Fruit fly (Drosophila melanogaster) whole organism, embryonic: ENCODE results near the gene ham.

Experiments used
- BEAF-32 ChIP-seq: fragments of 200-800 bp; sonication (Bioruptor generic); optimal IDR thresholded peaks from 3 replicates; lab custom pipeline; 2017; ENCODE audit warnings: missing biosample characterization, missing genetic modification characterization, mild to moderate bottlenecking, moderate library complexity, missing genetic modification reagents
- Bdp1 ChIP-seq: fragments of 200-800 bp; sonication (Bioruptor generic); optimal IDR thresholded peaks from 3 replicates; lab custom pipeline; 2016; ENCODE audit warnings: missing biosample characterization, missing genetic modification characterization
- CG10147 ChIP-seq: fragments of 200-800 bp; sonication (Bioruptor generic); optimal IDR thresholded peaks from 2 replicates; lab custom pipeline; 2019; ENCODE audit warnings: missing biosample characterization, mild to moderate bottlenecking, missing genetic modification characterization, moderate library complexity
- CG12219 ChIP-seq: fragments of 200-800 bp; sonication (Bioruptor generic); optimal IDR thresholded peaks from 3 replicates; lab custom pipeline; 2018; ENCODE audit warnings: missing biosample characterization, mild to moderate bottlenecking, missing genetic modification characterization
- CG12942 ChIP-seq: fragments of 200-800 bp; sonication (Bioruptor generic); optimal IDR thresholded peaks from 3 replicates; lab custom pipeline; 2016; ENCODE audit warnings: missing biosample characterization, missing genetic modification characterization
- CG13123 ChIP-seq: fragments of 200-800 bp; sonication (Bioruptor generic); optimal IDR thresholded peaks from 2 replicates; lab custom pipeline; 2016; ENCODE audit warnings: missing biosample characterization, missing genetic modification characterization
- CG15479 ChIP-seq: fragments of 200-800 bp; sonication (Bioruptor generic); optimal IDR thresholded peaks from 3 replicates; lab custom pipeline; 2019; ENCODE audit warnings: missing biosample characterization, mild to moderate bottlenecking, missing genetic modification characterization, moderate library complexity
- CG17328 ChIP-seq: fragments of 200-800 bp; sonication (Bioruptor generic); IDR thresholded peaks from 2 replicates; pipeline ENCODE4 v1.3.6; 2022; ENCODE audit warnings: missing biosample characterization, missing genetic modification characterization
- CG2120 ChIP-seq: fragments of 200-800 bp; sonication (Bioruptor generic); optimal IDR thresholded peaks from 3 replicates; lab custom pipeline; 2016; ENCODE audit warnings: missing biosample characterization, missing genetic modification characterization
- CG3065 ChIP-seq: fragments of 200-800 bp; sonication (Bioruptor generic); optimal IDR thresholded peaks from 2 replicates; lab custom pipeline; 2016; ENCODE audit warnings: missing biosample characterization, missing genetic modification characterization
- CG31365 ChIP-seq: fragments of 200-800 bp; sonication (Bioruptor generic); optimal IDR thresholded peaks from 2 replicates; lab custom pipeline; 2018; ENCODE audit warnings: missing biosample characterization, mild to moderate bottlenecking, missing genetic modification characterization
- CG31441 ChIP-seq: fragments of 200-800 bp; sonication (Bioruptor generic); IDR thresholded peaks from 2 replicates; pipeline ENCODE4 v1.3.6; 2022; ENCODE audit warnings: missing biosample characterization, missing genetic modification characterization
- CG3995 ChIP-seq: fragments of 200-800 bp; sonication (Bioruptor generic); optimal IDR thresholded peaks from 3 replicates; lab custom pipeline; 2016; ENCODE audit warnings: missing biosample characterization, missing genetic modification characterization
- CG4617 ChIP-seq: fragments of 200-800 bp; sonication (Bioruptor generic); optimal IDR thresholded peaks from 3 replicates; lab custom pipeline; 2016; ENCODE audit warnings: missing biosample characterization, missing genetic modification characterization, borderline replicate concordance
- CG5245 ChIP-seq: fragments of 200-800 bp; sonication (Bioruptor generic); optimal IDR thresholded peaks from 3 replicates; lab custom pipeline; 2016; ENCODE audit warnings: missing biosample characterization, missing genetic modification characterization
- CG6175 ChIP-seq: fragments of 200-800 bp; sonication (Bioruptor generic); IDR thresholded peaks from 3 replicates; pipeline ENCODE4 v1.3.6; 2022; ENCODE audit warnings: missing biosample characterization, missing genetic modification characterization
- CG6689 ChIP-seq: fragments of 200-800 bp; sonication (Bioruptor generic); IDR thresholded peaks from 2 replicates; pipeline ENCODE4 v1.3.6; 2022; ENCODE audit warnings: missing biosample characterization, missing genetic modification characterization
- CG7987 ChIP-seq: fragments of 200-800 bp; sonication (Bioruptor generic); optimal IDR thresholded peaks from 2 replicates; lab custom pipeline; 2018; ENCODE audit warnings: missing biosample characterization, mild to moderate bottlenecking, missing genetic modification characterization, moderate library complexity
- CG8281 ChIP-seq: fragments of 200-800 bp; sonication (Bioruptor generic); optimal IDR thresholded peaks from 2 replicates; lab custom pipeline; 2018; ENCODE audit warnings: missing biosample characterization, mild to moderate bottlenecking, missing genetic modification characterization, moderate library complexity
- CG9727 ChIP-seq: fragments of 200-800 bp; sonication (Bioruptor generic); optimal IDR thresholded peaks from 3 replicates; lab custom pipeline; 2017; ENCODE audit warnings: missing biosample characterization, mild to moderate bottlenecking, missing genetic modification characterization
- CrebB ChIP-seq: fragments of 200-800 bp; sonication (Bioruptor generic); optimal IDR thresholded peaks from 3 replicates; lab custom pipeline; 2018; ENCODE audit warnings: missing biosample characterization, mild to moderate bottlenecking, missing genetic modification characterization
- D19A ChIP-seq: fragments of 200-800 bp; optimal IDR thresholded peaks from 3 replicates; lab custom pipeline; 2019; ENCODE audit warnings: missing biosample characterization, mild to moderate bottlenecking, missing genetic modification characterization, moderate library complexity
- Dref ChIP-seq: fragments of 200-800 bp; sonication (Bioruptor generic); IDR thresholded peaks from 2 replicates; pipeline ENCODE4 v1.3.6; 2022; ENCODE audit warnings: missing biosample characterization, missing genetic modification characterization
- E2f2 ChIP-seq: fragments of 200-800 bp; sonication (Bioruptor generic); IDR thresholded peaks from 2 replicates; pipeline ENCODE4 v1.3.6; 2022; ENCODE audit warnings: missing biosample characterization, missing genetic modification characterization
- HLH54F ChIP-seq: fragments of 200-800 bp; sonication (Bioruptor generic); optimal IDR thresholded peaks from 3 replicates; lab custom pipeline; 2016; ENCODE audit warnings: missing biosample characterization, missing genetic modification characterization
- Hey ChIP-seq: fragments of 200-800 bp; sonication (Bioruptor generic); optimal IDR thresholded peaks from 3 replicates; lab custom pipeline; 2018; ENCODE audit warnings: missing biosample characterization, mild to moderate bottlenecking, missing genetic modification characterization
- Jarid2 ChIP-seq: fragments of 200-800 bp; sonication (Bioruptor generic); optimal IDR thresholded peaks from 3 replicates; lab custom pipeline; 2017; ENCODE audit warnings: mild to moderate bottlenecking, missing biosample characterization, missing genetic modification reagents, missing genetic modification characterization
- Kr ChIP-seq: fragments of 200-800 bp; sonication (Bioruptor generic); optimal IDR thresholded peaks from 2 replicates; lab custom pipeline; 2017; ENCODE audit warnings: missing biosample characterization, mild to moderate bottlenecking, missing genetic modification characterization
- Poxn ChIP-seq: fragments of 200-800 bp; sonication (Bioruptor generic); IDR thresholded peaks from 2 replicates; pipeline ENCODE4 v1.3.6; 2022; ENCODE audit warnings: missing biosample characterization, missing genetic modification characterization
- Sox100B ChIP-seq: fragments of 200-800 bp; sonication (Bioruptor generic); optimal IDR thresholded peaks from 3 replicates; lab custom pipeline; 2018; ENCODE audit warnings: missing biosample characterization, mild to moderate bottlenecking, missing genetic modification characterization
- Ssrp ChIP-seq: fragments of 200-800 bp; sonication (Bioruptor generic); optimal IDR thresholded peaks from 2 replicates; lab custom pipeline; 2018; ENCODE audit warnings: missing biosample characterization, mild to moderate bottlenecking, missing genetic modification characterization, moderate library complexity
- Xrp1 ChIP-seq: fragments of 200-800 bp; sonication (Bioruptor generic); IDR thresholded peaks from 2 replicates; pipeline ENCODE4 v1.3.6; 2022; ENCODE audit warnings: missing biosample characterization, missing genetic modification characterization
- abd-A ChIP-seq: fragments of 200-800 bp; sonication (Bioruptor generic); optimal IDR thresholded peaks from 3 replicates; lab custom pipeline; 2019; ENCODE audit warnings: missing biosample characterization, mild to moderate bottlenecking, missing genetic modification characterization, moderate library complexity
- chif ChIP-seq, 2 experiments: fragments of 200-800 bp; sonication (Bioruptor generic); optimal IDR thresholded peaks; 3 replicates each; lab custom pipeline; 2016; ENCODE audit warnings: missing biosample characterization in 2 of 2, missing genetic modification characterization in 2 of 2
- da ChIP-seq: fragments of 200-800 bp; sonication (Bioruptor generic); optimal IDR thresholded peaks from 2 replicates; lab custom pipeline; 2016; ENCODE audit warnings: missing biosample characterization, missing genetic modification characterization
- dm ChIP-seq: fragments of 200-800 bp; sonication (Bioruptor generic); optimal IDR thresholded peaks from 3 replicates; lab custom pipeline; 2016; ENCODE audit warnings: missing biosample characterization, missing genetic modification characterization
- gcm2 ChIP-seq: fragments of 200-800 bp; sonication (Bioruptor generic); optimal IDR thresholded peaks from 2 replicates; lab custom pipeline; 2016; ENCODE audit warnings: missing biosample characterization, missing genetic modification characterization
- kni ChIP-seq: fragments of 200-800 bp; sonication (Bioruptor generic); optimal IDR thresholded peaks from 3 replicates; lab custom pipeline; 2017; ENCODE audit warnings: mild to moderate bottlenecking, missing biosample characterization, missing genetic modification reagents, missing genetic modification characterization
- maf-S ChIP-seq: fragments of 200-800 bp; sonication (Bioruptor generic); optimal IDR thresholded peaks from 2 replicates; lab custom pipeline; 2016; ENCODE audit warnings: missing biosample characterization, missing genetic modification characterization
- nerfin-2 ChIP-seq: fragments of 200-800 bp; sonication (Bioruptor generic); IDR thresholded peaks from 2 replicates; pipeline ENCODE4 v1.3.6; 2022; ENCODE audit warnings: missing biosample characterization, missing genetic modification characterization; ENCODE audit not compliant: partially characterized antibody
- otp ChIP-seq: fragments of 200-800 bp; sonication (Bioruptor generic); IDR thresholded peaks from 3 replicates; pipeline ENCODE4, ENCODE4 v1.3.6; 2022; ENCODE audit warnings: missing biosample characterization, missing genetic modification characterization
- p53 ChIP-seq: fragments of 200-800 bp; sonication (Bioruptor generic); optimal IDR thresholded peaks from 2 replicates; lab custom pipeline; 2016; ENCODE audit warnings: missing biosample characterization, missing genetic modification characterization
- pita ChIP-seq: fragments of 200-800 bp; sonication (Bioruptor generic); optimal IDR thresholded peaks from 2 replicates; lab custom pipeline; 2017; ENCODE audit warnings: missing biosample characterization, mild to moderate bottlenecking, missing genetic modification characterization
- pum ChIP-seq: fragments of 200-800 bp; sonication (Bioruptor generic); optimal IDR thresholded peaks from 2 replicates; lab custom pipeline; 2016; ENCODE audit warnings: missing biosample characterization, missing genetic modification characterization
- row ChIP-seq: fragments of 200-800 bp; sonication (Bioruptor generic); IDR thresholded peaks from 3 replicates; pipeline ENCODE4 v1.3.6; 2022; ENCODE audit warnings: missing biosample characterization, missing genetic modification characterization
- sc ChIP-seq, 3 experiments: fragments of >200 bp in 2 of 3; fragments of 200-800 bp in 1 of 3; sonication (Bioruptor generic) in 1 of 3; optimal IDR thresholded peaks; 2 replicates in 2 of 3; 3 replicates in 1 of 3; lab custom pipeline; 2017; ENCODE audit warnings: mild to moderate bottlenecking in 1 of 3, missing biosample characterization in 1 of 3, missing genetic modification characterization in 1 of 3, missing genetic modification reagents in 1 of 3
- tgo ChIP-seq: fragments of 200-800 bp; sonication (Bioruptor generic); IDR thresholded peaks from 3 replicates; pipeline ENCODE4 v1.3.6; 2022; ENCODE audit warnings: missing biosample characterization, missing genetic modification characterization
- tin ChIP-seq: fragments of 200-800 bp; sonication (Bioruptor generic); optimal IDR thresholded peaks from 3 replicates; lab custom pipeline; 2016; ENCODE audit warnings: missing biosample characterization, missing genetic modification characterization
- toy ChIP-seq: fragments of 200-800 bp; sonication (Bioruptor generic); IDR thresholded peaks from 2 replicates; pipeline ENCODE4 v1.3.6; 2022; ENCODE audit warnings: missing biosample characterization, missing genetic modification characterization
- ttk ChIP-seq: fragments of 200-800 bp; sonication (Bioruptor generic); IDR thresholded peaks from 2 replicates; pipeline ENCODE4 v2.1.2; 2022; ENCODE audit warnings: missing biosample characterization, missing genetic modification characterization

Gene ham

DNA sequence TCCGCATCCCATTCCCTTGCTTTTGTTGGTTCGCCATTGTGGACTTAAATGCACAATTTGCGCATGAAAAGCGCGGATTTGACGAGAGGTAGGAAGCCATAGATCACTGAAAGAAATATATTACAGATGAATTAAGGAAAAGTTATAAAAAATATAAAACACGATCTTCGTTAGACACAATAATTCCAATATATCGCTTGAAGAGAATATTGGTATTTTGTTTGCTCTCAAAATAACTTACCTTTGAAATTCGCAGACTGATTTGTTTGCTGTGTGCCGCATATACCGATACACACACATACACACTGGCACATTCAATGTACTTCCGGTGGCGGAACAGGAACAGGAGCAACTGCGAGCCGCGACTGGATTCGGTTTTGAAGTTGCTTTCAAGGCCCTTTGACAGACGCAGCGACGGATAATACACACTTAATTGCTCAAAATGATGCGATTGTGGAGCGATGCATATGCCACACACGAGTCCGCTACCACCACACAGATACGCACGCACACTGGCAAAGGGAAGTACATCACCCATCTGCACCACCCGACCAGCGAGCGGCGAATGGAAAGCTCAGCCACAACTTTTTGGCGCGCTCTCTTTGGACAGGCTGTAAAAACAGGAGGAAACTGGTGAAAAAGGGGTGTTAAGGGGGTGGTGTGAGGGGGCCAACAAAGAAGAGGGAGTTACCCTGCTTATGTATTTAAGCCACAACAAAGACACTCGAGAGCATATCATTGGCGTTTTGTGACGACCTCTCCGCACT is 13.1 kb upstream of the ham start (continued):
- TF ChIP-seq sc (optimal IDR thresholded peaks at IDR 0.05; lab: Kevin White, UChicago) (no peak), sc (GFP tag; optimal IDR thresholded peaks at IDR 0.05; lab: Kevin White, UChicago) (no peak), CG2120 (GFP tag; lab: Kevin White, UChicago) (no peak), da (no peak), CG6689 (0 out of 2 replicates have a peak, but pooled peaks have one; percentile 16), Dref (GFP tag; lab: Robert Waterston, UW) (no peak), abd-A (tag; lab: Kevin White, UChicago) (no peak), otp (GFP tag; lab: Robert Waterston, UW) (no peak), tin (GFP tag; lab: Kevin White, UChicago) (no peak), Kr (GFP tag; lab: Kevin White, UChicago) (no peak), nerfin-2 (no peak), Jarid2 (GFP tag; lab: Kevin White, UChicago) (peak; percentile 13), CG15479 (GFP tag; lab: Kevin White, UChicago) (no peak), CG3065 (no peak), p53 (GFP tag; lab: Kevin White, UChicago) (no peak), E2f2 (0 out of 2 replicates have a peak, but pooled peaks have one; percentile 9), gcm2 (GFP tag; lab: Kevin White, UChicago) (no peak), CG12942 (GFP tag; lab: Kevin White, UChicago) (no peak), Ssrp (tag; lab: Kevin White, UChicago) (no peak), Poxn (GFP tag; lab: Robert Waterston, UW) (no peak), CG5245 (GFP tag; lab: Kevin White, UChicago) (no peak), CG8281 (tag; lab: Kevin White, UChicago) (no peak), CG6175 (GFP tag; lab: Robert Waterston, UW) (no peak), Bdp1 (GFP tag; lab: Kevin White, UChicago) (no peak), row (GFP tag; lab: Robert Waterston, UW) (peak; percentile 26; the same call in 1 of the 3 replicates), dm (no peak), pum (no peak), toy (GFP tag; lab: Robert Waterston, UW) (no peak), Hey (no peak), maf-S (GFP tag; lab: Kevin White, UChicago) (no peak), CG31441 (no peak), CG4617 (no peak), CG12219 (GFP tag; lab: Kevin White, UChicago) (no peak), CG17328 (no peak; the same call in 1 of the 2 replicates), tgo (GFP tag; lab: Robert Waterston, UW) (no peak), D19A (tag; lab: Kevin White, UChicago) (no peak), ttk (GFP tag; lab: Robert Waterston, UW) (no peak), kni (GFP tag; lab: Kevin White, UChicago) (no peak), chif (GFP tag; optimal IDR thresholded peaks at IDR 0.05; lab: Kevin White, UChicago) (peak in 1 of 2 experiments; percentile 14), HLH54F (GFP tag; lab: Kevin White, UChicago) (no peak), CG3995 (GFP tag; lab: Kevin White, UChicago) (no peak), BEAF-32 (GFP tag; lab: Kevin White, UChicago) (no peak), CG9727 (peak; percentile 7), CG31365 (tag; lab: Kevin White, UChicago) (no peak), CG13123 (GFP tag; lab: Kevin White, UChicago) (no peak), CG7987 (GFP tag; lab: Kevin White, UChicago) (no peak), CG10147 (no peak), Xrp1 (GFP tag; lab: Robert Waterston, UW) (peak; percentile 55), CrebB (tag; lab: Kevin White, UChicago) (no peak), Sox100B (GFP tag; lab: Kevin White, UChicago) (no peak), pita (no peak)
